Fruit fly (Drosophila melanogaster): ENCODE measurements around the gene CG33920.

Gene CG33920

DNA sequence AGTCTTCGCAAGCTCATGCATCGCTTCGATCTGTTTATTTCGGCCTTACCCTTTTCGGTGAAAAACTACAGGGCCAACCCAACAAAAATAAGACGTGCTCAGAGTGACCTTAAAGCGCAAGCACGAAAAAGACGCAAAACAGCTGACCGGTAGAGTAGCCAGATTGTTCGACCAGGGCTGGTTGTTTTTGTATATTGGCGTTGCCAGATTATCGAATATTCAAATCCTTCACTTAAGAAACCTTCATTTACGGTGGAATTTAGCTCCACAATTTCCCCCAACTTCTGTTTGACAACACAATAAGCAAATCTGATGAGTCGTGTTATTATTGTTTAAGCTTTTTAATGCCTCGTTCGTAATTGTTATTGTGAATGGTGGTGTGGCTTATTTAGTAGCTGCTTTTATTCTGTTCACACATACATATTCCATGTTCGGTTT, 8.9 kb upstream of the CG33920 start, which contains the start of gene Chchd3 (continued):
- TF ChIP-seq nerfin-1 (tag; optimal IDR thresholded peaks at IDR 0.05), result peak; percentile 30
- TF ChIP-seq peb (GFP tag; IDR thresholded peaks at IDR 0.05), result no peak
- TF ChIP-seq dmrt11E (tag; optimal IDR thresholded peaks at IDR 0.05), result no peak
- no peak for TF ChIP-seq Hey (tag; optimal IDR thresholded peaks at IDR 0.05)
- TF ChIP-seq Lpt (GFP tag; optimal IDR thresholded peaks at IDR 0.05), result no peak
- TF ChIP-seq CG8944 (GFP tag; optimal IDR thresholded peaks at IDR 0.05), result peak; percentile 37
- no peak for TF ChIP-seq Awh (GFP tag; IDR thresholded peaks at IDR 0.05)
- TF ChIP-seq sd (tag; optimal IDR thresholded peaks at IDR 0.05), result no peak
- peak; percentile 55 for TF ChIP-seq Hmr (GFP tag; optimal IDR thresholded peaks at IDR 0.05)
- TF ChIP-seq CG3065 (GFP tag; optimal IDR thresholded peaks at IDR 0.05), result no peak
- TF ChIP-seq tgo (GFP tag; IDR thresholded peaks at IDR 0.05), result no peak
- TF ChIP-seq HLHmδ (GFP tag; optimal IDR thresholded peaks at IDR 0.05), result no peak
- TF ChIP-seq bowl (GFP tag; IDR thresholded peaks at IDR 0.05), result no peak
- TF ChIP-seq Neu2 (GFP tag; optimal IDR thresholded peaks at IDR 0.05; ENCODE audit: borderline replicate concordance), result no peak
- TF ChIP-seq jumu (GFP tag; optimal IDR thresholded peaks at IDR 0.05), result peak; percentile 20
- peak; percentile 31 for TF ChIP-seq nmo (GFP tag; optimal IDR thresholded peaks at IDR 0.05)
- peak; percentile 11 to 55 for TF ChIP-seq dpn (GFP tag; optimal IDR thresholded peaks at IDR 0.05)
- no peak for TF ChIP-seq Mad (GFP tag; optimal IDR thresholded peaks at IDR 0.05)
- TF ChIP-seq CG1024 (GFP tag; IDR thresholded peaks at IDR 0.05), result no peak
- TF ChIP-seq BEAF-32 (GFP tag; optimal IDR thresholded peaks at IDR 0.05), result peak; percentile 53
- no peak for TF ChIP-seq gro (GFP tag; optimal IDR thresholded peaks at IDR 0.05)
- no peak for TF ChIP-seq CG7786 (GFP tag; optimal IDR thresholded peaks at IDR 0.05)
- TF ChIP-seq Gsc (GFP tag; IDR thresholded peaks at IDR 0.05), result no peak
- no peak for TF ChIP-seq CG5245 (GFP tag; optimal IDR thresholded peaks at IDR 0.05)
- peak; percentile 69 for TF ChIP-seq CG4360 (GFP tag; IDR thresholded peaks at IDR 0.05)
- no peak for TF ChIP-seq BtbVII (GFP tag; optimal IDR thresholded peaks at IDR 0.05)
- TF ChIP-seq bbx (GFP tag; IDR thresholded peaks at IDR 0.05; ENCODE audit: partially characterized antibody), result peak; percentile 36
- no peak for TF ChIP-seq bsh (GFP tag; optimal IDR thresholded peaks at IDR 0.05)
- no peak for TF ChIP-seq CG13296 (GFP tag; optimal IDR thresholded peaks at IDR 0.05)
- TF ChIP-seq al (GFP tag; IDR thresholded peaks at IDR 0.05), result no peak
- TF ChIP-seq CG18262 (tag; optimal IDR thresholded peaks at IDR 0.05), result no peak
- TF ChIP-seq sc (optimal IDR thresholded peaks at IDR 0.05), result no peak
- no peak for TF ChIP-seq sc (GFP tag; optimal IDR thresholded peaks at IDR 0.05)
- peak; percentile 8 for TF ChIP-seq Antp (GFP tag; optimal IDR thresholded peaks at IDR 0.05)
- TF ChIP-seq psq (GFP tag; optimal IDR thresholded peaks at IDR 0.05), result no peak
- no peak for TF ChIP-seq aop (GFP tag; IDR thresholded peaks at IDR 0.05)
- no peak for TF ChIP-seq CG6254 (GFP tag; optimal IDR thresholded peaks at IDR 0.05)
- no peak for TF ChIP-seq Hr3 (GFP tag; optimal IDR thresholded peaks at IDR 0.05)
- no peak for TF ChIP-seq Kr (GFP tag; optimal IDR thresholded peaks at IDR 0.05)
- no peak for TF ChIP-seq vfl (GFP tag; optimal IDR thresholded peaks at IDR 0.05)
- TF ChIP-seq Hr51 (GFP tag; optimal IDR thresholded peaks at IDR 0.05), result peak in 1 of 2 experiments; percentile 35
- TF ChIP-seq CG1233 (GFP tag; optimal IDR thresholded peaks at IDR 0.05), result no peak
- peak; percentile 8 for TF ChIP-seq Bdp1 (GFP tag; optimal IDR thresholded peaks at IDR 0.05)
- peak; percentile 62 for TF ChIP-seq D (optimal IDR thresholded peaks at IDR 0.05)
- TF ChIP-seq D (GFP tag; optimal IDR thresholded peaks at IDR 0.05), result no peak
- no peak for TF ChIP-seq dmrt99B (tag; optimal IDR thresholded peaks at IDR 0.05)
- TF ChIP-seq zen2 (GFP tag; IDR thresholded peaks at IDR 0.05; ENCODE audit: partially characterized antibody), result no peak
- peak; percentile 92 for TF ChIP-seq gfzf (GFP tag; optimal IDR thresholded peaks at IDR 0.05)
- no peak for TF ChIP-seq Abd-B (GFP tag; optimal IDR thresholded peaks at IDR 0.05)
- no peak for TF ChIP-seq CG16815 (GFP tag; optimal IDR thresholded peaks at IDR 0.05)
- TF ChIP-seq Ada2b (GFP tag; IDR thresholded peaks at IDR 0.05), result no peak
- no peak for TF ChIP-seq pho (GFP tag; optimal IDR thresholded peaks at IDR 0.05)

Data from whole organism, embryonic.